Worm (Caenorhabditis elegans): ENCODE measurements around the gene eif-1.

eif-1 gene

ce11 chrII:5019389-5020108 lies 26.2 kb upstream of the eif-1 start:
- no peak for TF ChIP-seq unc-62 (GFP tag; optimal IDR thresholded peaks at IDR 0.05)
- TF ChIP-seq crh-2 (tag; optimal IDR thresholded peaks at IDR 0.05) = peak; percentile 68
- TF ChIP-seq ztf-1 (GFP tag; conservative IDR thresholded peaks at IDR 0.05) = no peak
- no peak for TF ChIP-seq lin-13 (GFP tag; optimal IDR thresholded peaks at IDR 0.05)
- no peak for TF ChIP-seq nhr-6 (tag; optimal IDR thresholded peaks at IDR 0.05)
- no peak for TF ChIP-seq Y55F3AM.14 (GFP tag; optimal IDR thresholded peaks at IDR 0.05)
- peak in 1 of 2 experiments; percentile 43 for TF ChIP-seq lsy-2 (tag; optimal IDR thresholded peaks at IDR 0.05)
- TF ChIP-seq C34F6.9 (tag; optimal IDR thresholded peaks at IDR 0.05) = no peak
- no peak for TF ChIP-seq nhr-11 (tag; optimal IDR thresholded peaks at IDR 0.05)
- TF ChIP-seq ZK546.5 (tag; optimal IDR thresholded peaks at IDR 0.05) = no peak
- peak; percentile 79 for TF ChIP-seq fos-1 (tag; optimal IDR thresholded peaks at IDR 0.05)
- TF ChIP-seq blmp-1 (tag; optimal IDR thresholded peaks at IDR 0.05; ENCODE audit: insufficient read depth) = peak; percentile 53
- TF ChIP-seq lin-11 (tag; optimal IDR thresholded peaks at IDR 0.05) = no peak
- no peak for TF ChIP-seq ztf-4 (tag; optimal IDR thresholded peaks at IDR 0.05)
- peak; percentile 54 for TF ChIP-seq nhr-21 (tag; optimal IDR thresholded peaks at IDR 0.05)
- no peak for TF ChIP-seq unc-39 (tag; optimal IDR thresholded peaks at IDR 0.05)
- TF ChIP-seq snpc-4 (tag; optimal IDR thresholded peaks at IDR 0.05) = no peak
- TF ChIP-seq alr-1 (tag; optimal IDR thresholded peaks at IDR 0.05) = no peak
- TF ChIP-seq F13H6.1 (tag; optimal IDR thresholded peaks at IDR 0.05) = no peak
- TF ChIP-seq sma-9 (GFP tag; optimal IDR thresholded peaks at IDR 0.05) = peak; percentile 62
- TF ChIP-seq sma-9 (tag; optimal IDR thresholded peaks at IDR 0.05) = no peak
- no peak for TF ChIP-seq ztf-11 (tag; optimal IDR thresholded peaks at IDR 0.05)
- no peak for TF ChIP-seq nhr-10 (tag; optimal IDR thresholded peaks at IDR 0.05)
- TF ChIP-seq R02D3.7 (tag; optimal IDR thresholded peaks at IDR 0.05) = no peak
- no peak for TF ChIP-seq dmd-4 (tag; optimal IDR thresholded peaks at IDR 0.05)
- TF ChIP-seq zag-1 (tag; optimal IDR thresholded peaks at IDR 0.05) = no peak
- peak; percentile 14 for TF ChIP-seq sem-4 (tag; optimal IDR thresholded peaks at IDR 0.05)
- no peak for TF ChIP-seq lin-39 (tag; optimal IDR thresholded peaks at IDR 0.05)
- TF ChIP-seq gmeb-1 (tag; optimal IDR thresholded peaks at IDR 0.05) = peak; percentile 9
- peak; percentile 67 for TF ChIP-seq nhr-25 (tag; optimal IDR thresholded peaks at IDR 0.05)
- TF ChIP-seq peb-1 (tag; optimal IDR thresholded peaks at IDR 0.05) = no peak
- no peak for TF ChIP-seq ceh-16 (tag; optimal IDR thresholded peaks at IDR 0.05)
- no peak for TF ChIP-seq elt-1 (tag; optimal IDR thresholded peaks at IDR 0.05)
- TF ChIP-seq ceh-82 (tag; optimal IDR thresholded peaks at IDR 0.05) = no peak
- TF ChIP-seq sma-3 (GFP tag; optimal IDR thresholded peaks at IDR 0.05) = peak; percentile 34
- no peak for TF ChIP-seq skn-1 (tag; optimal IDR thresholded peaks at IDR 0.05)
- TF ChIP-seq nhr-12 (tag; optimal IDR thresholded peaks at IDR 0.05) = no peak
- no peak for TF ChIP-seq nhr-237 (tag; optimal IDR thresholded peaks at IDR 0.05)
- peak; percentile 34 for TF ChIP-seq nhr-129 (tag; optimal IDR thresholded peaks at IDR 0.05)
- TF ChIP-seq egl-27 (tag; optimal IDR thresholded peaks at IDR 0.05) = no peak
- no peak for TF ChIP-seq mdl-1 (tag; optimal IDR thresholded peaks at IDR 0.05)
- no peak for TF ChIP-seq unc-55 (GFP tag; optimal IDR thresholded peaks at IDR 0.05)
- no peak for TF ChIP-seq aly-2 (tag; optimal IDR thresholded peaks at IDR 0.05)

DNA sequence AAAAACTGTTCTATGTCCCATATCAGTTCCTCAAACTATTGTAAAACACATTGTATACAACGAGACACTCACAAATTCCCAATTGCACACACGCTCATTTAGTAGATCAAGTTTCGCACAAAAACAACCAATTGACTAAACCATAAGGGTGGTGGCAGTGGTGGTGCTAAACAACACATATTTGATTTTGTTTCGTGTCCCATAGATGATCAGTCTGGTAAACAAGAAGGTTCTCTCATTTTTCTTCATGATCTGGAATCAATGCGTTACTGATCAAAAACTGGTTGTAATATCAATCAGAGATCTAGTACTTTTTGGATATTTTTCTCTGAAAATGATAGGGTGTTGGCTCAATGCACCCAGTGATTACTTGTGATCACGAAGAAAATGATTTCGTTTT lies 25.2 kb upstream of the eif-1 start:
- no peak for TF ChIP-seq lin-13 (GFP tag; optimal IDR thresholded peaks at IDR 0.05)
- TF ChIP-seq ztf-4 (tag; optimal IDR thresholded peaks at IDR 0.05) = no peak
- no peak for TF ChIP-seq fos-1 (tag; optimal IDR thresholded peaks at IDR 0.05)
- no peak for TF ChIP-seq zag-1 (tag; optimal IDR thresholded peaks at IDR 0.05)
- TF ChIP-seq nhr-21 (tag; optimal IDR thresholded peaks at IDR 0.05) = no peak
